Worm (Caenorhabditis elegans): ENCODE results near the gene F52E1.3.

Gene F52E1.3

DNA sequence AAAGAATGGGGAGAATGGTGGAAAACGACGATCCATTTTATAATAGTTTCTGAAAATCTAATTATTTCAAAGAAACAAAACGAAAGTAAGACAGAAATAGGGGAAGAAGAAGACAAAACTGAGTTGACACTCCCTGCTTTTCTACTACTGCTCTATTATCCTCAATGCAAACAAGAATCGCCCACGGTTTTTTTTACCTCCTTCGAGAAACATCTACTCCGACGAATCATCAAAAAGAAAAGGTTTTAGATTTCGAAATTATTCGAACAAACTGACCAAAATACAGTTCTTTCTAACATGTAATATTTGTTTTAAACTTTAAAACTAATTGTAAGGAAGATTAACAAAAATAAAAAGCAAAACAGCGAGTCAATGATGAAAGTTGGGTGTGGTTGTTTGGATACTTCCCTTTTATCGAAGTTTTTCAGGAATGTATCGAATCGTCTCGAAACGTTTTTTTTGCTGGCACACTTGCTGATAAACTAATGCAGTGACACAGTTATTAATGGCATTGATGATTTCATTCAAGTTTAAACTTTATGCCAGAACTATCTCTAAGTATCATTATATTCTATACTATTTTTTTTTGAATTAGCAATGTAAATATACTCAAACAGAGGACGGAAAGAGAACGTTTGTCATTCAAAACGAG, 8.6 kb upstream of the F52E1.3 start, which contains the start of gene hsp-17:
Gene hsp-17, minus strand, starts transcription at position 51 of the 652 bp plus-strand sequence.
- TF ChIP-seq T23F11.4 (GFP tag; optimal IDR thresholded peaks at IDR 0.05) (no peak), ceh-34 (tag; optimal IDR thresholded peaks at IDR 0.05) (no peak), pros-1 (tag; optimal IDR thresholded peaks at IDR 0.05) (no peak), pqm-1 (tag; optimal IDR thresholded peaks at IDR 0.05) (no peak), hlh-13 (GFP tag; optimal IDR thresholded peaks at IDR 0.05) (no peak), pag-3 (tag; optimal IDR thresholded peaks at IDR 0.05; ENCODE audit: borderline replicate concordance) (no peak), ceh-9 (tag; optimal IDR thresholded peaks at IDR 0.05) (no peak), ceh-30 (tag; optimal IDR thresholded peaks at IDR 0.05) (no peak), nfya-1 (tag; optimal IDR thresholded peaks at IDR 0.05) (no peak), hlh-15 (tag; optimal IDR thresholded peaks at IDR 0.05) (no peak), nhr-11 (tag; optimal IDR thresholded peaks at IDR 0.05) (no peak), ceh-31 (tag; optimal IDR thresholded peaks at IDR 0.05) (no peak), unc-42 (tag; optimal IDR thresholded peaks at IDR 0.05) (no peak), unc-3 (GFP tag; conservative IDR thresholded peaks at IDR 0.05) (no peak), unc-3 (tag; optimal IDR thresholded peaks at IDR 0.05) (no peak), ref-2 (tag; optimal IDR thresholded peaks at IDR 0.05) (no peak), ama-1 (optimal IDR thresholded peaks at IDR 0.05) (no peak), ahr-1 (tag; optimal IDR thresholded peaks at IDR 0.05) (no peak)

DNA sequence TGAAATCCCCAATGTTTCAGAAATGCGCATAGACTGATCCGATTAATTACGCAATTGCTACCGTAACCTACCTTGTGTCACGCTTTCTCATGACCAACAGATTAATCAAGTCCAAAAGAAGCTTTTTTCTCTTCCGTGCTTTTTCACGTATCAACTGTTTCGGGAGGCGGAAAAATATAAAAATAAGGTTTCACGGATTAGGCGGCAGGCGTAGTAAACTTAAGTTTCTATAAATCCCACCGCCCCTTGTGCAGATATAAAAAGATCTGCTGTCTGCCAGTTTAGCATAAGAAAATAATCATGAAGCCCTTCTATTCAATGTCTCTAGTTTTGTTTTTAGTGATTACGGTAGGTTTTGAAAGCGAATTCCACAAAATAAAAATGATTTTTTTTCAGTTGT, 7.5 kb upstream of the F52E1.3 start, which contains the start of gene gcy-7:
Gene gcy-7, plus strand, starts transcription at position 301 of the 400 bp plus-strand sequence.
- TF ChIP-seq ceh-24 (tag; optimal IDR thresholded peaks at IDR 0.05) (no peak), hlh-13 (GFP tag; optimal IDR thresholded peaks at IDR 0.05) (no peak), ceh-31 (tag; optimal IDR thresholded peaks at IDR 0.05) (no peak), ahr-1 (tag; optimal IDR thresholded peaks at IDR 0.05) (no peak), fax-1 (tag; optimal IDR thresholded peaks at IDR 0.05) (no peak), hlh-30 (tag; optimal IDR thresholded peaks at IDR 0.05; ENCODE audit: insufficient read depth) (no peak), elt-2 (tag; optimal IDR thresholded peaks at IDR 0.05) (no peak), odd-2 (tag; optimal IDR thresholded peaks at IDR 0.05) (no peak), ceh-14 (tag; optimal IDR thresholded peaks at IDR 0.05) (no peak), sox-4 (tag; optimal IDR thresholded peaks at IDR 0.05) (no peak), elt-4 (tag; optimal IDR thresholded peaks at IDR 0.05) (no peak), ceh-34 (tag; optimal IDR thresholded peaks at IDR 0.05) (no peak), K09A11.1 (tag; optimal IDR thresholded peaks at IDR 0.05; ENCODE audit: insufficient read depth) (no peak), pha-2 (tag; optimal IDR thresholded peaks at IDR 0.05) (no peak), T23F11.4 (GFP tag; optimal IDR thresholded peaks at IDR 0.05) (no peak), ceh-6 (GFP tag; optimal IDR thresholded peaks at IDR 0.05) (no peak)

DNA sequence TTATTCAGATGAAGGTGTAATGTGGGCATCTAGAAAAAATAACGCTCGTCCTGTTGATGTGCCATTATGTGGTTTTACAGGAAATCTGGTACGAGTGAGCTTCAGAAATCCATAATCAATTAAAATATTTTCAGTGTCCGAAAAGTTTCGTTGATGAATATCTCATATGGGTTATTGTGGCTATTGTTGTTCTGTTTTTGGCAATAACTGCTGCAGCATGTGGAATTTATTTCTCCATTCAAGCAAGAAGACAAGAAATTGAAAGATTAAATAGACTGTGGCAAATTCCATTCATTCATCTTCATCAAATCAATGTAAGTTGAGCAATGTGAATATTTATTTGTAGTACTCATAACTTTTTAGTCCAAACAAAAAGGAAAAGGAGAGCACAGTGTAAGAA, 5.3 kb upstream of the F52E1.3 start:
- TF ChIP-seq hlh-13 (GFP tag; optimal IDR thresholded peaks at IDR 0.05) (no peak), ref-2 (tag; optimal IDR thresholded peaks at IDR 0.05) (no peak), sdc-2 (tag; optimal IDR thresholded peaks at IDR 0.05) (no peak), dmd-4 (tag; optimal IDR thresholded peaks at IDR 0.05; ENCODE audit: borderline replicate concordance) (no peak), pha-2 (tag; optimal IDR thresholded peaks at IDR 0.05) (no peak), lim-6 (tag; optimal IDR thresholded peaks at IDR 0.05) (no peak), nhr-11 (tag; optimal IDR thresholded peaks at IDR 0.05) (no peak), elt-4 (tag; optimal IDR thresholded peaks at IDR 0.05) (no peak), K02D7.2 (tag; optimal IDR thresholded peaks at IDR 0.05) (no peak), ceh-31 (tag; optimal IDR thresholded peaks at IDR 0.05) (no peak), ceh-2 (tag; optimal IDR thresholded peaks at IDR 0.05) (no peak), C08G9.2 (tag; optimal IDR thresholded peaks at IDR 0.05) (no peak), madf-2 (tag; optimal IDR thresholded peaks at IDR 0.05) (no peak), K09A11.1 (tag; optimal IDR thresholded peaks at IDR 0.05; ENCODE audit: insufficient read depth) (no peak), hlh-15 (tag; optimal IDR thresholded peaks at IDR 0.05) (no peak), ceh-14 (tag; optimal IDR thresholded peaks at IDR 0.05) (no peak), rnt-1 (tag; optimal IDR thresholded peaks at IDR 0.05) (no peak), ceh-48 (tag; optimal IDR thresholded peaks at IDR 0.05) (no peak), eyg-1 (tag; optimal IDR thresholded peaks at IDR 0.05) (no peak)
